Worm (Caenorhabditis elegans): ENCODE measurements around the gene T10G3.4.

- no peak for TF ChIP-seq him-1 (tag; optimal IDR thresholded peaks at IDR 0.05)
- TF ChIP-seq dao-5 (tag; optimal IDR thresholded peaks at IDR 0.05) = no peak
Observed at ce11 chrV:13442819-13443218, 41.4 kb downstream of the T10G3.4 start.

Measured in whole organism, L4/young adult.